Worm (Caenorhabditis elegans): ENCODE results near the gene K05F1.14.

DNA sequence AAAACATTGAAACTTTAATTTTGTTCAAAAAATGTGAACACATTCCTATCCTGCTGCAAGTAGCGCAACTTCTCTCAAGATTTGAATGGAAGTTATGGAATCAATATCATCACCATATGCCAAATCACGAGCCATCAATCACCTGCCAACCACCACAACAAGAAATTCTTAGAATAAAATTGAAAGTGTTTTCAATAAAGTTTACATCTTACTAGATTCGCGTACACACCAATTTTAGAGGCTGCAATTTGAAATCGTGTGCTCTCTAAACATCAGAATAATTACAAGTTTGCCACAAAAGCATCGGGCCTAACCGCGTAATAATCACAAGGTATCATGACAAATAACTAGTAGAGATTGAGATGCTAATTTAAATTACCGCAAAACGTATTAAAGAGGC, 17.5 kb downstream of the K05F1.14 start:
- TF ChIP-seq flt-1 (GFP tag; IDR thresholded peaks at IDR 0.05) (no peak), hmbx-1 (tag; optimal IDR thresholded peaks at IDR 0.05) (no peak), ceh-13 (GFP tag; optimal IDR thresholded peaks at IDR 0.05) (no peak), B0310.2 (tag; optimal IDR thresholded peaks at IDR 0.05) (no peak), ceh-36 (tag; optimal IDR thresholded peaks at IDR 0.05) (no peak), sea-1 (GFP tag; conservative IDR thresholded peaks at IDR 0.05) (no peak), ama-1 (optimal IDR thresholded peaks at IDR 0.05) (no peak)
